Worm (Caenorhabditis elegans): ENCODE results near the gene ostf-4.

The ostf-4 gene

ce11 chrIII:10284214-10284613, 34.1 kb downstream of the ostf-4 start:
- TF ChIP-seq F13H6.1 (tag; optimal IDR thresholded peaks at IDR 0.05) (peak; percentile 69), crh-2 (tag; optimal IDR thresholded peaks at IDR 0.05) (peak; percentile 57), nhr-129 (tag; optimal IDR thresholded peaks at IDR 0.05) (peak; percentile 17), blmp-1 (tag; optimal IDR thresholded peaks at IDR 0.05; ENCODE audit: insufficient read depth) (no peak), sem-4 (tag; optimal IDR thresholded peaks at IDR 0.05) (peak; percentile 56), nhr-25 (tag; optimal IDR thresholded peaks at IDR 0.05) (no peak), unc-55 (GFP tag; optimal IDR thresholded peaks at IDR 0.05) (peak; percentile 75), egl-27 (tag; optimal IDR thresholded peaks at IDR 0.05) (peak; percentile 72), mdl-1 (tag; optimal IDR thresholded peaks at IDR 0.05) (peak; percentile 61 to 92), nhr-6 (tag; optimal IDR thresholded peaks at IDR 0.05) (peak; percentile 33), lin-11 (tag; optimal IDR thresholded peaks at IDR 0.05) (peak; percentile 65), mab-5 (tag; optimal IDR thresholded peaks at IDR 0.05) (peak; percentile 66), Y55F3AM.14 (GFP tag; optimal IDR thresholded peaks at IDR 0.05) (peak; percentile 54), ztf-4 (tag; optimal IDR thresholded peaks at IDR 0.05) (peak; percentile 15), unc-39 (tag; optimal IDR thresholded peaks at IDR 0.05) (no peak), lsy-2 (tag; optimal IDR thresholded peaks at IDR 0.05) (peak in 1 of 2 experiments; percentile 71), ceh-82 (tag; optimal IDR thresholded peaks at IDR 0.05) (peak; percentile 22), R02D3.7 (tag; optimal IDR thresholded peaks at IDR 0.05) (no peak), sma-9 (GFP tag; optimal IDR thresholded peaks at IDR 0.05) (peak; percentile 48), sma-9 (tag; optimal IDR thresholded peaks at IDR 0.05) (no peak), C34F6.9 (tag; optimal IDR thresholded peaks at IDR 0.05) (peak; percentile 77), ceh-16 (tag; optimal IDR thresholded peaks at IDR 0.05) (no peak), lin-13 (GFP tag; optimal IDR thresholded peaks at IDR 0.05) (peak; percentile 73), mbf-1 (tag; optimal IDR thresholded peaks at IDR 0.05) (no peak), zag-1 (tag; optimal IDR thresholded peaks at IDR 0.05) (peak; percentile 90)

DNA sequence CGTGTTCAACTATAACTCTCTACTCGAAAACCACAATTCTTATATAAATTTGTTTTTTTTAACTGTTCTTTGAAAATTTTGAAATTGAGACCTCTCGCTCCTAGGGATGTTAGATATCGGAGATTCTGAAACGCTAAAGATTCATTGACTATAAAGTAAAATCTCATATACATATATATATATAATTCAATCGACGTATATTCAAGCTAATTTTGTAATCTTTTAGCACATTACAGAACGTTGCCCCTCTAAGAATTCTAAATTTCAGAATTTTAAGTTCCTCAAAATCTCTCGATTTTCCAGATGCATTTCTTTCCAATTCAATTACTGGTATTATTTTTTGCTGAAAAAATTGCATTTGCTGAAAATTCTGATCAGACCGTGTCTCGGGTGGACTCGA, 39.5 kb downstream of the ostf-4 start, which contains the start of gene pad-2:
pad-2 (plus strand) TSS at position 301 of the 400 bp plus-strand sequence.
- no peak for TF ChIP-seq nhr-12 (tag; optimal IDR thresholded peaks at IDR 0.05)
- no peak for TF ChIP-seq unc-55 (GFP tag; optimal IDR thresholded peaks at IDR 0.05)
- TF ChIP-seq F13H6.1 (tag; optimal IDR thresholded peaks at IDR 0.05) = no peak
- no peak for TF ChIP-seq lin-11 (tag; optimal IDR thresholded peaks at IDR 0.05)
- no peak for TF ChIP-seq peb-1 (tag; optimal IDR thresholded peaks at IDR 0.05)
- TF ChIP-seq unc-62 (GFP tag; optimal IDR thresholded peaks at IDR 0.05) = no peak
- TF ChIP-seq nhr-77 (tag; optimal IDR thresholded peaks at IDR 0.05) = no peak
- TF ChIP-seq lin-13 (GFP tag; optimal IDR thresholded peaks at IDR 0.05) = no peak
- TF ChIP-seq ZK546.5 (tag; optimal IDR thresholded peaks at IDR 0.05) = no peak
- no peak for TF ChIP-seq elt-3 (tag; optimal IDR thresholded peaks at IDR 0.05)
- no peak for TF ChIP-seq lin-39 (tag; optimal IDR thresholded peaks at IDR 0.05)
- no peak for TF ChIP-seq nhr-25 (tag; optimal IDR thresholded peaks at IDR 0.05)
- TF ChIP-seq nhr-11 (tag; optimal IDR thresholded peaks at IDR 0.05) = no peak
- no peak for TF ChIP-seq mbf-1 (tag; optimal IDR thresholded peaks at IDR 0.05)
- TF ChIP-seq ztf-11 (tag; optimal IDR thresholded peaks at IDR 0.05) = no peak
- no peak for TF ChIP-seq alr-1 (tag; optimal IDR thresholded peaks at IDR 0.05)
- TF ChIP-seq nhr-129 (tag; optimal IDR thresholded peaks at IDR 0.05) = no peak
- TF ChIP-seq sma-9 (GFP tag; optimal IDR thresholded peaks at IDR 0.05) = no peak
- no peak for TF ChIP-seq sma-9 (tag; optimal IDR thresholded peaks at IDR 0.05)
- TF ChIP-seq nhr-6 (tag; optimal IDR thresholded peaks at IDR 0.05) = no peak
- TF ChIP-seq nhr-237 (tag; optimal IDR thresholded peaks at IDR 0.05) = no peak

DNA sequence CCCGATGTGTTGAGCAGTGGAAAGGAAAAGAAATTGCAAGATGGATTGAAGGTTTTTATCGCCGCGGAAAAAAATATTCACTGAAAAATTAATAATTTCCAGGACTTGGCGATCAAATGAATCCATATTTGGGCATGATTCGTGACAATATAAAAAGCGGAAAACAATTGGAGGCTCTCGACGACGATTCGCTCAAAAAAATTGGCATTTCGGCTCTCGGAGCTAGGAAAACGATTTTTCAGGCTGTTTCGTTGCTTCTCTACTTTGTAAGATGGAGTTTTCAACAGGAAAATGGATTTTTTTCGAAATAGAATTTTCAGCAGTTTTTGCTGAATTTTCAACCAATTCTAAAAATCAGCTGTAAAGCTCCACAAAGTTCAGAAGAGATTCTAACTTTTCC, 46.6 kb downstream of the ostf-4 start:
- no peak for TF ChIP-seq nhr-77 (tag; optimal IDR thresholded peaks at IDR 0.05)
- TF ChIP-seq ama-1 (optimal IDR thresholded peaks at IDR 0.05) = no peak
- TF ChIP-seq zag-1 (tag; optimal IDR thresholded peaks at IDR 0.05) = no peak
- TF ChIP-seq ztf-11 (tag; optimal IDR thresholded peaks at IDR 0.05) = no peak
- no peak for TF ChIP-seq ZK546.5 (tag; optimal IDR thresholded peaks at IDR 0.05)
- TF ChIP-seq R02D3.7 (tag; optimal IDR thresholded peaks at IDR 0.05) = no peak
- TF ChIP-seq lin-39 (tag; optimal IDR thresholded peaks at IDR 0.05) = no peak
- TF ChIP-seq unc-62 (GFP tag; optimal IDR thresholded peaks at IDR 0.05) = no peak
- no peak for TF ChIP-seq nhr-6 (tag; optimal IDR thresholded peaks at IDR 0.05)
- TF ChIP-seq nhr-237 (tag; optimal IDR thresholded peaks at IDR 0.05) = no peak
- no peak for TF ChIP-seq nhr-10 (tag; optimal IDR thresholded peaks at IDR 0.05)
- no peak for TF ChIP-seq unc-39 (tag; optimal IDR thresholded peaks at IDR 0.05)
- no peak for TF ChIP-seq fos-1 (tag; optimal IDR thresholded peaks at IDR 0.05)
- no peak for TF ChIP-seq crh-2 (tag; optimal IDR thresholded peaks at IDR 0.05)
- no peak for TF ChIP-seq mab-5 (tag; optimal IDR thresholded peaks at IDR 0.05)
- TF ChIP-seq Y55F3AM.14 (GFP tag; optimal IDR thresholded peaks at IDR 0.05) = no peak

All from whole organism, L2 larva.